Fruit fly (Drosophila melanogaster): ENCODE measurements around the gene CG34279.

DNA sequence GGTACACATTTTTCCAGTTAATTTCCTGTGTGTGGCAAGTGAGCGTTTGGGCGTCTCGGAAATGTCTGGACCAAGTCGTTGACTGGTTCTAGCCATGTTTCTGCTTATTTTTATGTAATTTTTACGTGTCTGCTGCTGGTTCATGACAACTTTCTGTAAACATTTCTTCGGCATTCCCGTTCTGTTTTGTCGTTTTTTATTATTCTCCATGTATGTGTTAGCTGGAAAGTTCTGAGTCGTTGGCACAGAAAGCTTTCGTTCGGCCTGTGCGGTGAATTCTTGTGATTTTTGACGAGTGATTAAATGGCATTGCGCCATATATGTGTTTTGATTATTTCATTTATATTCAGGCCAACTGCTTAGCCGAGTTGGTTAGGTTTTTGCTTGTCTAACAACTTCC is 23.2 kb upstream of the CG34279 start:
- no peak for TF ChIP-seq wor (GFP tag; IDR thresholded peaks at IDR 0.05)
- TF ChIP-seq Lhr (GFP tag; optimal IDR thresholded peaks at IDR 0.05), result no peak
- no peak for TF ChIP-seq tna (GFP tag; IDR thresholded peaks at IDR 0.05; ENCODE audit: partially characterized antibody)
- no peak for TF ChIP-seq NC2β (GFP tag; optimal IDR thresholded peaks at IDR 0.05)
- TF ChIP-seq CG4282 (GFP tag; optimal IDR thresholded peaks at IDR 0.05), result no peak
- no peak for TF ChIP-seq toy (GFP tag; IDR thresholded peaks at IDR 0.05)
- TF ChIP-seq CG14667 (GFP tag; IDR thresholded peaks at IDR 0.05), result no peak
- no peak for TF ChIP-seq her (GFP tag; optimal IDR thresholded peaks at IDR 0.05)
- no peak for TF ChIP-seq CG2199 (GFP tag; IDR thresholded peaks at IDR 0.05)
- no peak for TF ChIP-seq vfl (GFP tag; optimal IDR thresholded peaks at IDR 0.05)
- no peak for TF ChIP-seq CG7839 (tag; optimal IDR thresholded peaks at IDR 0.05)
- TF ChIP-seq lilli (GFP tag; optimal IDR thresholded peaks at IDR 0.05), result no peak

Data from whole organism, embryonic.